Worm (Caenorhabditis elegans) whole organism, late embryonic: ENCODE data around the gene ifas-1.

Experiments
- C08G9.2 ChIP-seq: sonication (generic microtip); optimal IDR thresholded peaks from 2 replicates; lab custom pipeline; 2016; ENCODE audit warnings: mild to moderate bottlenecking, missing genetic modification characterization, moderate library complexity, missing compliant biosample characterization
- K09A11.1 ChIP-seq: sonication (generic microtip); optimal IDR thresholded peaks from 2 replicates; lab custom pipeline; 2017; ENCODE audit warnings: antibody characterized with exemption, mild to moderate bottlenecking, missing genetic modification characterization, missing compliant biosample characterization; ENCODE audit not compliant: insufficient read depth
- T23F11.4 ChIP-seq: fragments of 200-800 bp; sonication (Bioruptor generic); optimal IDR thresholded peaks from 2 replicates; lab custom pipeline; 2018; ENCODE audit warnings: mild to moderate bottlenecking, missing genetic modification characterization, missing compliant biosample characterization
- ama-1 ChIP-seq: fragments of 150-350 bp; optimal IDR thresholded peaks from 2 replicates; lab custom pipeline; 2014
- ceh-14 ChIP-seq: sonication (generic microtip); optimal IDR thresholded peaks from 2 replicates; lab custom pipeline; 2016; ENCODE audit warnings: missing genotype, missing genetic modification characterization, missing compliant biosample characterization
- ceh-19 ChIP-seq: fragments of 200-800 bp; sonication (Bioruptor generic); optimal IDR thresholded peaks from 2 replicates; lab custom pipeline; 2018; ENCODE audit warnings: mild to moderate bottlenecking, missing genetic modification characterization, missing compliant biosample characterization
- ceh-30 ChIP-seq: fragments of 150-350 bp; optimal IDR thresholded peaks from 2 replicates; lab custom pipeline; 2014; ENCODE audit warnings: missing biosample characterization, missing genetic modification characterization
- ceh-31 ChIP-seq: sonication (generic microtip); optimal IDR thresholded peaks from 2 replicates; lab custom pipeline; 2016; ENCODE audit warnings: missing genetic modification characterization, missing compliant biosample characterization
- ceh-34 ChIP-seq: sonication (generic microtip); optimal IDR thresholded peaks from 2 replicates; lab custom pipeline; 2016; ENCODE audit warnings: mild to moderate bottlenecking, missing genetic modification characterization, missing compliant biosample characterization
- ceh-45 ChIP-seq: fragments of 200-800 bp; sonication (Bioruptor generic); IDR thresholded peaks from 2 replicates; pipeline ENCODE4 v1.3.6; 2022; ENCODE audit warnings: missing genetic modification reagents, missing genetic modification characterization, missing compliant biosample characterization
- ceh-48 ChIP-seq: sonication (generic microtip); optimal IDR thresholded peaks from 2 replicates; lab custom pipeline; 2016; ENCODE audit warnings: missing genetic modification characterization, inconsistent platforms, missing compliant biosample characterization
- che-1 ChIP-seq: sonication (generic microtip); optimal IDR thresholded peaks from 2 replicates; lab custom pipeline; 2016; ENCODE audit warnings: mild to moderate bottlenecking, missing genetic modification characterization, missing compliant biosample characterization
- dmd-4 ChIP-seq: sonication (generic microtip); optimal IDR thresholded peaks from 2 replicates; lab custom pipeline; 2016; ENCODE audit warnings: borderline replicate concordance, missing genetic modification characterization, missing compliant biosample characterization
- dve-1 ChIP-seq: sonication (generic microtip); optimal IDR thresholded peaks from 2 replicates; lab custom pipeline; 2017; ENCODE audit warnings: antibody characterized with exemption, mild to moderate bottlenecking, missing genetic modification characterization, missing compliant biosample characterization
- elt-2 ChIP-seq: sonication (generic microtip); optimal IDR thresholded peaks from 2 replicates; lab custom pipeline; 2016; ENCODE audit warnings: missing genetic modification reagents, missing genetic modification characterization, missing compliant biosample characterization
- eyg-1 ChIP-seq: sonication (generic microtip); optimal IDR thresholded peaks from 2 replicates; lab custom pipeline; 2016; ENCODE audit warnings: missing genotype, missing genetic modification characterization, missing compliant biosample characterization
- fax-1 ChIP-seq: sonication (generic microtip); optimal IDR thresholded peaks from 2 replicates; lab custom pipeline; 2016; ENCODE audit warnings: missing genotype, missing genetic modification characterization, missing compliant biosample characterization
- fkh-10 ChIP-seq: fragments of 150-350 bp; optimal IDR thresholded peaks from 2 replicates; lab custom pipeline; 2014; ENCODE audit warnings: missing biosample characterization, missing genetic modification reagents, missing genetic modification characterization
- gmeb-2 ChIP-seq: sonication (generic microtip); optimal IDR thresholded peaks from 2 replicates; lab custom pipeline; 2016; ENCODE audit warnings: missing genetic modification characterization, inconsistent platforms, missing compliant biosample characterization
- hlh-13 ChIP-seq: fragments of 200-800 bp; sonication (Bioruptor generic); optimal IDR thresholded peaks from 2 replicates; lab custom pipeline; 2018; ENCODE audit warnings: mild to moderate bottlenecking, missing genetic modification characterization, missing compliant biosample characterization
- hlh-8 ChIP-seq: sonication (generic microtip); optimal IDR thresholded peaks from 2 replicates; lab custom pipeline; 2016; ENCODE audit warnings: missing genotype, missing genetic modification characterization, missing compliant biosample characterization
- lim-6 ChIP-seq: sonication (generic microtip); optimal IDR thresholded peaks from 2 replicates; lab custom pipeline; 2016; ENCODE audit warnings: missing genetic modification characterization, missing compliant biosample characterization
- mec-3 ChIP-seq: sonication (generic microtip); optimal IDR thresholded peaks from 2 replicates; lab custom pipeline; 2016; ENCODE audit warnings: borderline replicate concordance, missing genetic modification characterization, missing compliant biosample characterization
- npax-4 ChIP-seq: sonication (generic microtip); optimal IDR thresholded peaks from 2 replicates; lab custom pipeline; 2016; ENCODE audit warnings: missing genetic modification characterization, missing compliant biosample characterization
- odd-2 ChIP-seq: sonication (generic microtip); optimal IDR thresholded peaks from 2 replicates; lab custom pipeline; 2017; ENCODE audit warnings: antibody characterized with exemption, mild to moderate bottlenecking, missing genetic modification characterization, missing compliant biosample characterization
- pag-3 ChIP-seq: sonication (generic microtip); optimal IDR thresholded peaks from 2 replicates; lab custom pipeline; 2016; ENCODE audit warnings: missing compliant biosample characterization, missing genetic modification characterization, borderline replicate concordance
- pax-1 ChIP-seq: fragments of 150-350 bp; optimal IDR thresholded peaks from 2 replicates; lab custom pipeline; 2014; ENCODE audit warnings: missing biosample characterization, missing genetic modification characterization
- pha-2 ChIP-seq: sonication (generic microtip); optimal IDR thresholded peaks from 2 replicates; lab custom pipeline; 2017; ENCODE audit warnings: mild to moderate bottlenecking, missing genetic modification characterization, missing compliant biosample characterization
- pqm-1 ChIP-seq: sonication (generic microtip); optimal IDR thresholded peaks from 2 replicates; lab custom pipeline; 2016; ENCODE audit warnings: missing genetic modification characterization, missing compliant biosample characterization
- sox-2 ChIP-seq: fragments of 200-800 bp; sonication (Bioruptor generic); IDR thresholded peaks from 2 replicates; pipeline ENCODE4 v1.3.6; 2022; ENCODE audit warnings: missing genetic modification reagents, missing genetic modification characterization, missing compliant biosample characterization
- sox-4 ChIP-seq: sonication (generic microtip); optimal IDR thresholded peaks from 2 replicates; lab custom pipeline; 2017; ENCODE audit warnings: mild to moderate bottlenecking, missing genetic modification characterization, inconsistent platforms, missing compliant biosample characterization
- syd-9 ChIP-seq: sonication (generic microtip); optimal IDR thresholded peaks from 2 replicates; lab custom pipeline; 2016; ENCODE audit warnings: mild to moderate bottlenecking, missing genetic modification characterization, moderate library complexity, missing compliant biosample characterization
- tbx-7 ChIP-seq: sonication (generic microtip); optimal IDR thresholded peaks from 2 replicates; lab custom pipeline; 2016; ENCODE audit warnings: missing genotype, missing genetic modification characterization, missing compliant biosample characterization
- unc-55 ChIP-seq: sonication (generic microtip); optimal IDR thresholded peaks from 2 replicates; lab custom pipeline; 2017; ENCODE audit warnings: missing biosample characterization, missing genetic modification reagents, missing genetic modification characterization
- unc-86 ChIP-seq: sonication (generic microtip); optimal IDR thresholded peaks from 2 replicates; lab custom pipeline; 2016; ENCODE audit warnings: missing genetic modification characterization, missing compliant biosample characterization
- zip-5 ChIP-seq: sonication (generic microtip); optimal IDR thresholded peaks from 2 replicates; lab custom pipeline; 2016; ENCODE audit warnings: missing genetic modification characterization, missing compliant biosample characterization
- ztf-16 ChIP-seq: sonication (generic microtip); optimal IDR thresholded peaks from 2 replicates; lab custom pipeline; 2017; ENCODE audit warnings: missing genetic modification characterization, missing compliant biosample characterization

Gene ifas-1

ce11 chrII:3663796-3664195 lies 24.7 kb downstream of the ifas-1 start, which contains the start of gene F19B10.6:
Gene F19B10.6 (minus strand): TSS chrII:3663896.
- TF ChIP-seq ceh-48 (tag; lab: Kevin White, UChicago) (no peak), pha-2 (tag; lab: Kevin White, UChicago) (no peak), hlh-8 (tag; lab: Kevin White, UChicago) (no peak), sox-4 (tag; lab: Kevin White, UChicago) (no peak), fax-1 (tag; lab: Kevin White, UChicago) (no peak), T23F11.4 (no peak), C08G9.2 (no peak)
- TF ChIP-seq, all 69 proteins: peak for 0

DNA sequence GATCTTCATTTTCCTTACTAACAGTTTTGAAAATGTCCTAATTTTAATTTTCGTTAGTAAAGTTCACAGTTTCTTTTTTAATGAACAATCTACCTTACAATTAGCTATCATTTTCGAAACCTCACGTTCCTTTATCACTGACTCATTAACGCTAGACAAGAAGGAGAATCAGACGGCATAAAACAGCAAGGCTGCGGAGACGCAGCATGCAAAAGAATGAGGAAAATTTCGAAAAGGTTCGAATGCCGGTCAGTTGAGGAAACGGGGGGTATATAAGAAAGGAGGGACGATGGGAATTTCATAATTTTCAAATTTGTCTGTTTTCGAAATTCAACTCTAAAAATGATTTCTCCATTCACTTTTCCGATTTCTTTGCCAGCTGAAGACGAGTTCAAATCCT lies 26.6 kb downstream of the ifas-1 start, which contains the start of gene F19B10.13:
Gene F19B10.13, plus strand, starts transcription at position 343 of the 400 bp plus-strand sequence.
- TF ChIP-seq elt-2 (tag; lab: Kevin White, UChicago) (peak; percentile 12), dmd-4 (no peak)

DNA sequence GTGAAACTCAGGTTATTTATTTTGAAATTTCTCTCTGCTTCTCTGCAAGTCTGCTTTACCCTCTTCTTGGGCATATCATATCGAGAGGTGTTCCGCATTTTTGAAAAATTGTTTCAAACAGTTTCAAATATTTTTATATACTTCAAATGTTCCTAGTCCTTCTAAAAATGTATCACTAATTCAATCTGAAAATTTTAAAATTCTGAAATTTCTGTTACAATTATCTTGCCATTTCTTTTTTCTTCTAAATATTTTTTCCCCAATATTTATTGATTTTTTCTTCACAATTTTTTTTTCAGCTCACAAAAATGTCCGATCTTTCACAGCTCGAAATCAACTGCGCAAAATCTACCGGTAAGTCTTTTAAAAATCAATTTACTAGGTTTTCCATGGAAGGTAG lies 28.7 kb downstream of the ifas-1 start, which contains the start of gene F19B10.4:
Gene F19B10.4, plus strand, starts transcription at position 301 of the 400 bp plus-strand sequence.
- TF ChIP-seq ama-1 (lab: Kevin White, UChicago) (no peak), odd-2 (tag; lab: Kevin White, UChicago) (no peak)

DNA sequence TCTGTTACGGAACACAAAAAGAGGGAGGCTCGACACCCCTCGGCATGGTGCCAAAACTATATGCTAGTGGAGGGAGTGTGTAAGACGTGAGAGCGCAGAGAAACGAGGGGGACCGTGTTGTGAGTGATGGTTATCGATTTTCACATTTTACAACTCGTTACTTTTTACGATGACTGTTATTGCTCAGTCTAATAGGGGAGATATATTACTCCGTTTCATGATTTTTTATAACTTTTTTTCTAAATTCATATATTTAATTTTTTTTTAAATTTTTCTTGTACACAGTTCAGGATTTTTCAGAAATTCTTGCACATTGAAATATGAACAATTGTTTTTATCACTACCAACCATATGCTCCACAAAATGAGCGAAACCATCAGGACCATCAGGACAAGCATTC lies 33.1 kb downstream of the ifas-1 start, which contains the start of gene F19B10.5:
Gene F19B10.5, plus strand, starts transcription at position 301 of the 400 bp plus-strand sequence.
- no peak for TF ChIP-seq ceh-45
- TF ChIP-seq mec-3 (tag; lab: Kevin White, UChicago), result no peak
- no peak for TF ChIP-seq hlh-13 (GFP tag; lab: Kevin White, UChicago)
- no peak for TF ChIP-seq sox-4 (tag; lab: Kevin White, UChicago)
- TF ChIP-seq fax-1 (tag; lab: Kevin White, UChicago), result no peak
- no peak for TF ChIP-seq pqm-1 (tag; lab: Kevin White, UChicago)
- TF ChIP-seq che-1 (tag; lab: Kevin White, UChicago), result no peak
- no peak for TF ChIP-seq tbx-7
- TF ChIP-seq odd-2 (tag; lab: Kevin White, UChicago), result no peak
- no peak for TF ChIP-seq K09A11.1
- TF ChIP-seq syd-9, result no peak
- no peak for TF ChIP-seq zip-5
- no peak for TF ChIP-seq lim-6 (tag; lab: Kevin White, UChicago)
- no peak for TF ChIP-seq unc-86 (tag; lab: Kevin White, UChicago)
- no peak for TF ChIP-seq pag-3 (tag; lab: Kevin White, UChicago)
- TF ChIP-seq ceh-14 (tag; lab: Kevin White, UChicago), result no peak
- no peak for TF ChIP-seq sox-2
- TF ChIP-seq ceh-34, result no peak

ce11 chrII:3647111-3647510 lies 41.4 kb downstream of the ifas-1 start, which contains the start of gene fbxb-33:
Gene fbxb-33 (plus strand): TSS chrII:3647411.
- no peak for TF ChIP-seq gmeb-2
- TF ChIP-seq ztf-16 (tag; lab: Kevin White, UChicago), result no peak
- TF ChIP-seq elt-2 (tag; lab: Kevin White, UChicago), result no peak
- TF ChIP-seq fkh-10 (GFP tag; lab: Kevin White, UChicago), result no peak
- TF ChIP-seq unc-55, result no peak
- no peak for TF ChIP-seq ceh-31 (tag; lab: Kevin White, UChicago)
- no peak for TF ChIP-seq lim-6 (tag; lab: Kevin White, UChicago)
- no peak for TF ChIP-seq fax-1 (tag; lab: Kevin White, UChicago)
- no peak for TF ChIP-seq ceh-19 (GFP tag; lab: Kevin White, UChicago)
- no peak for TF ChIP-seq dve-1 (tag; lab: Kevin White, UChicago)
- TF ChIP-seq eyg-1, result no peak
- TF ChIP-seq sox-2, result no peak
- no peak for TF ChIP-seq C08G9.2
- no peak for TF ChIP-seq pqm-1 (tag; lab: Kevin White, UChicago)
- TF ChIP-seq pax-1 (tag; lab: Kevin White, UChicago), result no peak
- no peak for TF ChIP-seq npax-4 (tag; lab: Kevin White, UChicago)
- TF ChIP-seq odd-2 (tag; lab: Kevin White, UChicago), result no peak
- TF ChIP-seq ceh-30, result no peak
- no peak for TF ChIP-seq hlh-13 (GFP tag; lab: Kevin White, UChicago)
- TF ChIP-seq, all 69 proteins: peak for 0
